Worm (Caenorhabditis elegans): ENCODE data around the gene C06C3.12.

The C06C3.12 gene

ce11 chrII:9399746-9400145 is 24.8 kb downstream of the C06C3.12 start, which contains the start of gene Y51B9A.7:
Gene Y51B9A.7, plus strand, starts transcription at chrII:9400046.
- TF ChIP-seq dox-1 (GFP tag; IDR thresholded peaks at IDR 0.05): no peak
- no peak for TF ChIP-seq Y53F4B.3 (GFP tag; IDR thresholded peaks at IDR 0.05)
- no peak for TF ChIP-seq him-1 (tag; optimal IDR thresholded peaks at IDR 0.05)
- no peak for TF ChIP-seq F37B4.10 (GFP tag; IDR thresholded peaks at IDR 0.05)
- TF ChIP-seq sea-2 (GFP tag; IDR thresholded peaks at IDR 0.05): no peak
- no peak for TF ChIP-seq hlh-26 (GFP tag; conservative IDR thresholded peaks at IDR 0.05)
- TF ChIP-seq F39B2.1 (GFP tag; IDR thresholded peaks at IDR 0.05): no peak
- TF ChIP-seq attf-5 (GFP tag; optimal IDR thresholded peaks at IDR 0.05): no peak
- TF ChIP-seq ceh-79 (tag; optimal IDR thresholded peaks at IDR 0.05): no peak
- TF ChIP-seq ceh-100 (GFP tag; IDR thresholded peaks at IDR 0.05): no peak
- TF ChIP-seq rpc-1 (optimal IDR thresholded peaks at IDR 0.05): no peak
- TF ChIP-seq rpc-1 (tag; optimal IDR thresholded peaks at IDR 0.05): no peak
- TF ChIP-seq unc-62 (GFP tag; optimal IDR thresholded peaks at IDR 0.05): no peak
- no peak for TF ChIP-seq ztf-28 (GFP tag; IDR thresholded peaks at IDR 0.05)
- TF ChIP-seq egl-18 (GFP tag; IDR thresholded peaks at IDR 0.05): no peak
- TF ChIP-seq Y67H2A.10 (GFP tag; conservative IDR thresholded peaks at IDR 0.05): no peak
- TF ChIP-seq ekl-4 (GFP tag; IDR thresholded peaks at IDR 0.05): no peak
- TF ChIP-seq mel-28 (tag; optimal IDR thresholded peaks at IDR 0.05; ENCODE audit: borderline replicate concordance): no peak
- no peak for TF ChIP-seq snpc-4 (GFP tag; optimal IDR thresholded peaks at IDR 0.05)
- TF ChIP-seq snpc-4 (tag; optimal IDR thresholded peaks at IDR 0.05): no peak
- TF ChIP-seq aptf-3 (GFP tag; IDR thresholded peaks at IDR 0.05): no peak
- no peak for TF ChIP-seq chd-7 (tag; optimal IDR thresholded peaks at IDR 0.05)

- no peak for TF ChIP-seq hlh-12 (tag; optimal IDR thresholded peaks at IDR 0.05)
- no peak for TF ChIP-seq lin-54 (GFP tag; optimal IDR thresholded peaks at IDR 0.05)
- no peak for TF ChIP-seq ama-1 (optimal IDR thresholded peaks at IDR 0.05)
- no peak for TF ChIP-seq ama-1 (GFP tag; optimal IDR thresholded peaks at IDR 0.05)
- no peak for TF ChIP-seq lsy-27 (tag; optimal IDR thresholded peaks at IDR 0.05; ENCODE audit: borderline replicate concordance, insufficient read depth)
- TF ChIP-seq Y53F4B.3 (GFP tag; IDR thresholded peaks at IDR 0.05): no peak
- no peak for TF ChIP-seq F22D6.2 (tag; optimal IDR thresholded peaks at IDR 0.05)
- TF ChIP-seq B0336.3 (GFP tag; IDR thresholded peaks at IDR 0.05): no peak
- no peak for TF ChIP-seq F55B11.4 (tag; optimal IDR thresholded peaks at IDR 0.05; ENCODE audit: borderline replicate concordance, insufficient read depth)
- TF ChIP-seq egl-44 (GFP tag; IDR thresholded peaks at IDR 0.05): no peak
- no peak for TF ChIP-seq aptf-2 (GFP tag; conservative IDR thresholded peaks at IDR 0.05)
- TF ChIP-seq B0035.1 (tag; optimal IDR thresholded peaks at IDR 0.05): no peak
- TF ChIP-seq ceh-91 (GFP tag; IDR thresholded peaks at IDR 0.05): no peak
- no peak for TF ChIP-seq ceh-100 (GFP tag; IDR thresholded peaks at IDR 0.05)
- TF ChIP-seq madf-10 (tag; optimal IDR thresholded peaks at IDR 0.05): no peak
- TF ChIP-seq C06A6.2 (GFP tag; conservative IDR thresholded peaks at IDR 0.05): no peak
These were observed 28.2 kb downstream of the C06C3.12 start, which contains the start of gene Y51B9A.6 for ce11 chrII:9403087-9403486. Gene Y51B9A.6, minus strand, starts transcription at chrII:9403187.

ce11 chrII:9403846-9404245 is 28.9 kb downstream of the C06C3.12 start, which contains the start of gene Y51B9A.5:
Gene Y51B9A.5, plus strand, starts transcription at chrII:9404146.
- no peak for TF ChIP-seq ccch-3 (GFP tag; optimal IDR thresholded peaks at IDR 0.05)
- no peak for TF ChIP-seq lag-1 (GFP tag; IDR thresholded peaks at IDR 0.05)
- no peak for TF ChIP-seq C17E4.6 (GFP tag; IDR thresholded peaks at IDR 0.05)
- TF ChIP-seq K12H6.12 (tag; optimal IDR thresholded peaks at IDR 0.05): no peak
- TF ChIP-seq B0019.2 (GFP tag; conservative IDR thresholded peaks at IDR 0.05): no peak
- TF ChIP-seq repo-1 (tag; optimal IDR thresholded peaks at IDR 0.05): no peak
- TF ChIP-seq F33H1.4 (GFP tag; IDR thresholded peaks at IDR 0.05): no peak

All from whole organism, young adult.